Worm (Caenorhabditis elegans) whole organism, mixed stage, embryonic: ENCODE data around the gene Y111B2A.2.

Experiments
- lin-13 ChIP-seq: fragments of 150-350 bp; optimal IDR thresholded peaks from 2 replicates; lab custom pipeline; 2014; ENCODE audit warnings: missing biosample characterization, missing genetic modification characterization
- sem-2 ChIP-seq: fragments of 200-800 bp; sonication (Bioruptor generic); optimal IDR thresholded peaks from 2 replicates; lab custom pipeline; 2018; ENCODE audit warnings: mild to moderate bottlenecking, missing genetic modification characterization, missing compliant biosample characterization
- unc-62 ChIP-seq: fragments of 150-350 bp; optimal IDR thresholded peaks from 2 replicates; lab custom pipeline; 2014; ENCODE audit warnings: missing biosample characterization, missing genetic modification reagents, missing genetic modification characterization
- zip-8 ChIP-seq: fragments of 150-350 bp; optimal IDR thresholded peaks from 2 replicates; lab custom pipeline; 2014; ENCODE audit warnings: missing biosample characterization, missing genetic modification characterization

DNA sequence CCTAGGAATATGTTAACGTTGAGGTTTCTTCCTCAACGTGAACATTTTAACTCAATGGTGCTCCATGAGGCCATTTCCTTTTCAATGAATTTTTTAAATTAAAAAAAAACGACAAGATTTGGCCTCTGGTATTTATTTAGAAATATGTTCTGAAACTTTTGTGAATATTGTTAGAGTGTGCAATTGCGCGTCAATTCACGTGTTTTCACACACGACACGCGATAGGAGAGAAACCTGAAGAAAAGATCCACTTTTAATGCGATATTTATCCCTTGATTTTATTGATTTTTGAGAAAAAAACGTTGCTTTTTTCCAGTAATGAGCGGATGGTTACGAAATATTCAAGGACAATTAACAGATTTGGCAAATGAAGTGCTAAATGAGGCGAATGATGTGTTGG, 3.4 kb downstream of the Y111B2A.2 start, which contains the start of gene sql-1:
- TF ChIP-seq sem-2 (GFP tag; lab: Kevin White, UChicago) (no peak), lin-13 (tag; lab: Kevin White, UChicago) (no peak), zip-8 (tag; lab: Kevin White, UChicago) (no peak), unc-62 (GFP tag; lab: Kevin White, UChicago) (no peak)
